Worm (Caenorhabditis elegans) whole organism, L3 larva: Measurements from ENCODE around the gene T19H5.6.

Experiments used
- ZK546.5 ChIP-seq: sonication (generic microtip); optimal IDR thresholded peaks from 2 replicates; lab custom pipeline; 2017; ENCODE audit warnings: missing biosample characterization, missing genetic modification characterization
- ama-1 ChIP-seq: fragments of 150-350 bp; optimal IDR thresholded peaks from 2 replicates; lab custom pipeline; 2018
- ceh-16 ChIP-seq: sonication (generic microtip); optimal IDR thresholded peaks from 2 replicates; lab custom pipeline; 2017; ENCODE audit warnings: missing biosample characterization, missing genetic modification characterization
- ceh-82 ChIP-seq: fragments of 150-350 bp; optimal IDR thresholded peaks from 2 replicates; lab custom pipeline; 2014; ENCODE audit warnings: missing biosample characterization, missing genetic modification characterization
- ceh-9 ChIP-seq: sonication (generic microtip); optimal IDR thresholded peaks from 2 replicates; lab custom pipeline; 2018; ENCODE audit warnings: missing biosample characterization, missing genetic modification characterization
- daf-12 ChIP-seq: fragments of 150-350 bp; optimal IDR thresholded peaks from 2 replicates; lab custom pipeline; 2014; ENCODE audit warnings: missing biosample characterization, missing genetic modification reagents, missing genetic modification characterization
- egl-5 ChIP-seq: fragments of 150-350 bp; optimal IDR thresholded peaks from 2 replicates; lab custom pipeline; 2017; ENCODE audit warnings: missing biosample characterization, missing genetic modification reagents, missing genetic modification characterization, inconsistent platforms
- elt-2 ChIP-seq: sonication (generic microtip); optimal IDR thresholded peaks from 2 replicates; lab custom pipeline; 2016; ENCODE audit warnings: missing genetic modification reagents, mild to moderate bottlenecking, missing genetic modification characterization, missing compliant biosample characterization
- elt-3 ChIP-seq, 3 experiments: fragments of 150-350 bp in 1 of 3; sonication (generic microtip) in 2 of 3; optimal IDR thresholded peaks; 2 replicates in 2 of 3; 4 replicates in 1 of 3; lab custom pipeline; 2014 to 2017; ENCODE audit warnings: missing biosample characterization in 3 of 3, missing genetic modification characterization in 3 of 3
- fkh-2 ChIP-seq: fragments of 150-350 bp; optimal IDR thresholded peaks from 2 replicates; lab custom pipeline; 2014; ENCODE audit warnings: missing biosample characterization, missing genetic modification reagents, missing genetic modification characterization
- fos-1 ChIP-seq: fragments of 150-350 bp; optimal IDR thresholded peaks from 2 replicates; lab custom pipeline; 2014; ENCODE audit warnings: missing biosample characterization, missing genetic modification characterization
- jun-1 ChIP-seq: fragments of 150-350 bp; optimal IDR thresholded peaks from 2 replicates; lab custom pipeline; 2014; ENCODE audit warnings: missing biosample characterization, missing genetic modification reagents, missing genetic modification characterization
- mdl-1 ChIP-seq: fragments of 150-350 bp; optimal IDR thresholded peaks from 2 replicates; lab custom pipeline; 2014; ENCODE audit warnings: missing biosample characterization, missing genetic modification characterization
- mml-1 ChIP-seq: fragments of 150-350 bp; sonication (generic microtip); optimal IDR thresholded peaks from 3 replicates; lab custom pipeline; 2014; ENCODE audit warnings: missing biosample characterization, missing genetic modification characterization
- nhr-23 ChIP-seq: fragments of 150-350 bp; optimal IDR thresholded peaks from 2 replicates; lab custom pipeline; 2014; ENCODE audit warnings: missing biosample characterization, missing genetic modification reagents, missing genetic modification characterization
- nhr-237 ChIP-seq: fragments of 150-350 bp; optimal IDR thresholded peaks from 2 replicates; lab custom pipeline; 2014; ENCODE audit warnings: missing biosample characterization, missing genetic modification characterization
- nhr-25 ChIP-seq: sonication (generic microtip); optimal IDR thresholded peaks from 2 replicates; lab custom pipeline; 2017; ENCODE audit warnings: missing biosample characterization, missing genetic modification characterization
- nhr-43 ChIP-seq: sonication (generic microtip); optimal IDR thresholded peaks from 2 replicates; lab custom pipeline; 2016; ENCODE audit warnings: mild to moderate bottlenecking, missing genetic modification characterization, missing compliant biosample characterization; ENCODE audit not compliant: poor library complexity, severe bottlenecking
- nhr-67 ChIP-seq: fragments of 150-350 bp; optimal IDR thresholded peaks from 2 replicates; lab custom pipeline; 2014; ENCODE audit warnings: missing biosample characterization, missing genetic modification characterization
- nhr-76 ChIP-seq: fragments of 150-350 bp; sonication (generic microtip); optimal IDR thresholded peaks from 5 replicates; lab custom pipeline; 2014; ENCODE audit warnings: missing biosample characterization, missing genetic modification characterization
- nhr-77 ChIP-seq: fragments of 150-350 bp; optimal IDR thresholded peaks from 2 replicates; lab custom pipeline; 2014; ENCODE audit warnings: missing biosample characterization, missing genetic modification characterization
- pha-4 ChIP-seq: fragments of 150-350 bp; optimal IDR thresholded peaks from 2 replicates; lab custom pipeline; 2014; ENCODE audit warnings: missing biosample characterization, missing genetic modification reagents, missing genetic modification characterization
- pqm-1 ChIP-seq: fragments of 150-350 bp; optimal IDR thresholded peaks from 2 replicates; lab custom pipeline; 2017; ENCODE audit warnings: missing biosample characterization, missing genetic modification characterization, inconsistent platforms
- sea-2 ChIP-seq: fragments of 150-350 bp; sonication (generic microtip); optimal IDR thresholded peaks from 4 replicates; lab custom pipeline; 2014; ENCODE audit warnings: missing biosample characterization, missing genetic modification reagents, missing genetic modification characterization
- skn-1 ChIP-seq: fragments of 150-350 bp; optimal IDR thresholded peaks from 2 replicates; lab custom pipeline; 2014; ENCODE audit warnings: missing biosample characterization, missing genetic modification characterization
- snpc-4 ChIP-seq: fragments of 150-350 bp; optimal IDR thresholded peaks from 2 replicates; lab custom pipeline; 2014; ENCODE audit warnings: missing biosample characterization, missing genetic modification characterization
- tbx-2 ChIP-seq: sonication (generic microtip); optimal IDR thresholded peaks from 2 replicates; lab custom pipeline; 2016; ENCODE audit warnings: mild to moderate bottlenecking, missing genetic modification characterization, missing compliant biosample characterization
- unc-39 ChIP-seq: sonication (generic microtip); optimal IDR thresholded peaks from 4 replicates; lab custom pipeline; 2017; ENCODE audit warnings: missing biosample characterization, missing genetic modification characterization
- unc-62 ChIP-seq: fragments of 150-350 bp; sonication (generic microtip); optimal IDR thresholded peaks from 4 replicates; lab custom pipeline; 2014; ENCODE audit warnings: missing biosample characterization, missing genetic modification reagents, missing genetic modification characterization
- zag-1 ChIP-seq: fragments of 150-350 bp; optimal IDR thresholded peaks from 2 replicates; lab custom pipeline; 2014; ENCODE audit warnings: missing biosample characterization, missing genetic modification characterization
- ztf-11 ChIP-seq: fragments of 150-350 bp; optimal IDR thresholded peaks from 2 replicates; lab custom pipeline; 2014; ENCODE audit warnings: missing biosample characterization, missing genetic modification characterization

Gene T19H5.6

ce11 chrII:9487337-9487950 is 17.4 kb upstream of the T19H5.6 start, which contains the start of gene T19H5.4 (continued):
- TF ChIP-seq ztf-11 (tag; lab: Kevin White, UChicago) (no peak), fos-1 (tag; lab: Kevin White, UChicago) (no peak), zag-1 (tag; lab: Kevin White, UChicago) (no peak), nhr-77 (tag; lab: Kevin White, UChicago) (no peak), skn-1 (tag; lab: Kevin White, UChicago) (no peak), tbx-2 (peak; percentile 4)

ce11 chrII:9485081-9485730 is 15.2 kb upstream of the T19H5.6 start:
- no peak for TF ChIP-seq nhr-25 (tag; lab: Kevin White, UChicago)
- no peak for TF ChIP-seq ama-1 (lab: Kevin White, UChicago)
- peak; percentile 91 for TF ChIP-seq pha-4 (tag; lab: Kevin White, UChicago)
- TF ChIP-seq jun-1 (tag; lab: Kevin White, UChicago): no peak
- TF ChIP-seq snpc-4 (tag; lab: Kevin White, UChicago): no peak

ce11 chrII:9483342-9483741 is 13.3 kb upstream of the T19H5.6 start:
- TF ChIP-seq elt-2 (tag; lab: Kevin White, UChicago): peak; percentile 72
- TF ChIP-seq mml-1 (tag; lab: Kevin White, UChicago): no peak
- no peak for TF ChIP-seq mdl-1 (tag; lab: Kevin White, UChicago)
- TF ChIP-seq jun-1 (tag; lab: Kevin White, UChicago): peak; percentile 22
- TF ChIP-seq pqm-1: peak; percentile 71

- peak; percentile 71 for TF ChIP-seq elt-2 (tag; lab: Kevin White, UChicago)
- TF ChIP-seq egl-5: no peak
- peak; percentile 33 for TF ChIP-seq pqm-1
Measured at ce11 chrII:9482529-9482928, 12.5 kb upstream of the T19H5.6 start.

- TF ChIP-seq pha-4 (tag; lab: Kevin White, UChicago) (peak; percentile 73), fkh-2 (tag; lab: Kevin White, UChicago) (no peak), sea-2 (no peak), nhr-43 (tag; lab: Kevin White, UChicago) (no peak)
Measured at ce11 chrII:9481427-9481826, 11.4 kb upstream of the T19H5.6 start.

ce11 chrII:9480006-9480405 is 10.0 kb upstream of the T19H5.6 start, which contains the start of gene T19H5.7:
Gene T19H5.7 (minus strand): TSS chrII:9480106.
- TF ChIP-seq unc-62 (GFP tag; lab: Kevin White, UChicago) (no peak), nhr-237 (tag; lab: Kevin White, UChicago) (no peak), unc-39 (no peak), ZK546.5 (tag; lab: Kevin White, UChicago) (no peak), ceh-9 (tag; lab: Kevin White, UChicago) (no peak), nhr-23 (no peak), nhr-67 (tag; lab: Kevin White, UChicago) (no peak), skn-1 (tag; lab: Kevin White, UChicago) (no peak), ceh-82 (tag; lab: Kevin White, UChicago) (no peak), ceh-16 (no peak), nhr-76 (no peak), daf-12 (tag; lab: Kevin White, UChicago) (no peak), elt-3 (tag; optimal IDR thresholded peaks at IDR 0.05; lab: Kevin White, UChicago) (no peak), nhr-77 (tag; lab: Kevin White, UChicago) (no peak)
- TF ChIP-seq, all 47 proteins: peak for 0
